Fruit fly (Drosophila melanogaster): Measurements from ENCODE around the gene CG14562.

CG14562 gene

DNA sequence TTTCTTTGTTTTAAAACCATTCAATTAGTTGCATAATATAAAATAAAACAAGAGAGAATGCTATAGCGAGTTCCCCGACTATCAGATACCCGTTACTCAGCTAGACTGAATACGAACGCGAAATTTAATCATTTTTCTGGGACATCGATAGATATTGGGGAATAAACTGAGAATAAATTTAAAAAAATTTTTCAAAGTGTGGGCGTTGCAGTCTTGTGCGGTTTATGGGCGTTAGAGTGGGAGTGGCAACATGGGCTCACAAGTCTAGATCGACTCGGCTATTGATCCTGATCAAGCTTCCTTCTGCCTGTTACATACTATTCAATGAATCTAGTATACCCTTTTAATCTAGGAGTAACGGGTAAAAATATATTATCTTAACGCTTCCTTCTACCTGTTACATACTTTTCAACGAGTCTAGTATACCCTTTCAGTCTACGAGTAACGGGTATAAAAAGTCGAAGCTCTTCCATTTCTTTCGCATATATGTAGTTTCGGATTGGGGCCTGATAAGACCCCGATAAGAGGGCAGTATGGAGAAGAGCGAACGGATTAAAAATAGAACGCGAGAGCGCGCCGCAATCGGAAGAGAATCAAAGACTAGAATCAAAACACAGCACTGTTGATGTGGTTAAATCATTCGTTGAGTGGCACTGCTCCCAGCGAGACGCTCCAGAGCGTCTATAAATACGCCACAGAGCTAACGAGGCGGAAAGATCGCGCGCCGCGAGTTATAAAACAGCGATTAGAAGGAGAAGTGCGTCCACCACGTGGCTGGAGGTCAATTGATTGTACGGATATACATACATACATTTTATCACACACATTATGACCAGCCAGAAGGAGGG is 12.7 kb downstream of the CG14562 start, which contains the start of gene CG7458 (continued):
- TF ChIP-seq CHES-1-like (GFP tag; optimal IDR thresholded peaks at IDR 0.05) (peak; percentile 59), CG18476 (GFP tag; optimal IDR thresholded peaks at IDR 0.05) (peak; percentile 63), kay (GFP tag; optimal IDR thresholded peaks at IDR 0.05) (peak; percentile 18), CG14710 (tag; optimal IDR thresholded peaks at IDR 0.05) (peak; percentile 39), amos (GFP tag; IDR thresholded peaks at IDR 0.05; ENCODE audit: partially characterized antibody) (peak; percentile 18; the same call in 1 of the 2 replicates), D19B (GFP tag; optimal IDR thresholded peaks at IDR 0.05) (peak; percentile 92), CG7271 (tag; optimal IDR thresholded peaks at IDR 0.05) (no peak), CrebB (tag; optimal IDR thresholded peaks at IDR 0.05) (no peak), Dbx (GFP tag; IDR thresholded peaks at IDR 0.05) (0 out of 3 replicates have a peak, but pooled peaks have one; percentile 25), pho (GFP tag; optimal IDR thresholded peaks at IDR 0.05) (peak; percentile 54), gcm (GFP tag; optimal IDR thresholded peaks at IDR 0.05) (no peak), CG3163 (GFP tag; optimal IDR thresholded peaks at IDR 0.05) (peak; percentile 39), CG10462 (GFP tag; optimal IDR thresholded peaks at IDR 0.05) (peak; percentile 1), Lpt (GFP tag; optimal IDR thresholded peaks at IDR 0.05) (no peak), CG12769 (tag; optimal IDR thresholded peaks at IDR 0.05) (peak; percentile 84), Sin3A (optimal IDR thresholded peaks at IDR 0.05) (no peak), Side (GFP tag; optimal IDR thresholded peaks at IDR 0.05) (peak; percentile 11), Ada2b (GFP tag; IDR thresholded peaks at IDR 0.05) (peak; percentile 51), zfh2 (GFP tag; optimal IDR thresholded peaks at IDR 0.05) (peak; percentile 15), pnt (GFP tag; optimal IDR thresholded peaks at IDR 0.05) (peak; percentile 28), CG11456 (GFP tag; IDR thresholded peaks at IDR 0.05) (no peak), pb (GFP tag; optimal IDR thresholded peaks at IDR 0.05) (peak; percentile 21), CG12155 (GFP tag; optimal IDR thresholded peaks at IDR 0.05) (peak; percentile 29), dmrt99B (tag; optimal IDR thresholded peaks at IDR 0.05) (peak; percentile 61), tio (GFP tag; optimal IDR thresholded peaks at IDR 0.05) (peak; percentile 43), CG30403 (GFP tag; optimal IDR thresholded peaks at IDR 0.05) (peak; percentile 67), chif (GFP tag; optimal IDR thresholded peaks at IDR 0.05) (peak; percentile 31 to 49), CoRest (tag; optimal IDR thresholded peaks at IDR 0.05) (peak; percentile 72), sug (tag; optimal IDR thresholded peaks at IDR 0.05) (peak; percentile 68), crc (GFP tag; optimal IDR thresholded peaks at IDR 0.05) (peak; percentile 14), ken (GFP tag; IDR thresholded peaks at IDR 0.05) (0 out of 3 replicates have a peak, but pooled peaks have one; percentile 8), CG14014 (GFP tag; IDR thresholded peaks at IDR 0.05) (peak; percentile 11; the same call in 1 of the 2 replicates), lola (GFP tag; optimal IDR thresholded peaks at IDR 0.05) (peak in 1 of 3 experiments; percentile 41), CG6254 (GFP tag; optimal IDR thresholded peaks at IDR 0.05) (no peak), CG7556 (GFP tag; optimal IDR thresholded peaks at IDR 0.05) (peak; percentile 69), CG1647 (GFP tag; optimal IDR thresholded peaks at IDR 0.05) (peak; percentile 33), CG8290 (GFP tag; optimal IDR thresholded peaks at IDR 0.05) (no peak), CG8290 (tag; optimal IDR thresholded peaks at IDR 0.05) (peak in 1 of 2 experiments; percentile 28), yki (optimal IDR thresholded peaks at IDR 0.05) (no peak), Atf3 (GFP tag; optimal IDR thresholded peaks at IDR 0.05) (peak; percentile 32), Med (GFP tag) (peak; percentile 76), CG10321 (GFP tag; IDR thresholded peaks at IDR 0.05) (no peak), aop (GFP tag; IDR thresholded peaks at IDR 0.05) (no peak), CG17359 (tag; optimal IDR thresholded peaks at IDR 0.05) (peak; percentile 36), chinmo (GFP tag; IDR thresholded peaks at IDR 0.05; ENCODE audit: partially characterized antibody) (peak; percentile 67; the same call in 2 of the 4 replicates), CG12219 (GFP tag; optimal IDR thresholded peaks at IDR 0.05) (peak; percentile 4), bcd (GFP tag; optimal IDR thresholded peaks at IDR 0.05) (peak; percentile 59), CG31441 (GFP tag; IDR thresholded peaks at IDR 0.05) (peak; percentile 68; the same call in 1 of the 2 replicates), Vsx1 (GFP tag; optimal IDR thresholded peaks at IDR 0.05) (peak; percentile 22)

Data from whole organism, embryonic.